Worm (Caenorhabditis elegans) whole organism, mixed stage, embryonic: ENCODE measurements around the gene nhr-285.

Experiments used
- M03D4.4 ChIP-seq: sonication (generic microtip); optimal IDR thresholded peaks from 2 replicates; lab custom pipeline; 2017; ENCODE audit warnings: mild to moderate bottlenecking, missing genetic modification characterization, missing compliant biosample characterization
- ceh-39 ChIP-seq: fragments of 150-350 bp; optimal IDR thresholded peaks from 2 replicates; lab custom pipeline; 2014; ENCODE audit warnings: missing biosample characterization, missing genetic modification characterization
- flh-1 ChIP-seq: fragments of 200-800 bp; sonication (Bioruptor generic); optimal IDR thresholded peaks from 2 replicates; lab custom pipeline; 2018; ENCODE audit warnings: mild to moderate bottlenecking, missing genetic modification characterization, moderate library complexity, missing compliant biosample characterization
- mab-5 ChIP-seq: fragments of 150-350 bp; optimal IDR thresholded peaks from 2 replicates; lab custom pipeline; 2014; ENCODE audit warnings: missing biosample characterization, missing genetic modification characterization
- mep-1 ChIP-seq: fragments of 150-350 bp; optimal IDR thresholded peaks from 2 replicates; lab custom pipeline; 2017; ENCODE audit warnings: missing biosample characterization, missing genetic modification reagents, missing genetic modification characterization, inconsistent platforms
- nhr-2 ChIP-seq: fragments of 150-350 bp; optimal IDR thresholded peaks from 2 replicates; lab custom pipeline; 2014; ENCODE audit warnings: missing biosample characterization, missing genetic modification characterization
- nhr-76 ChIP-seq: sonication (generic microtip); optimal IDR thresholded peaks from 2 replicates; lab custom pipeline; 2017; ENCODE audit warnings: missing biosample characterization, missing genetic modification characterization
- pha-4 ChIP-seq: fragments of 150-350 bp; optimal IDR thresholded peaks from 2 replicates; lab custom pipeline; 2018; ENCODE audit warnings: missing biosample characterization, missing genetic modification reagents, missing genetic modification characterization
- ztf-11 ChIP-seq: fragments of 150-350 bp; optimal IDR thresholded peaks from 2 replicates; lab custom pipeline; 2014; ENCODE audit warnings: missing biosample characterization, missing genetic modification characterization

DNA sequence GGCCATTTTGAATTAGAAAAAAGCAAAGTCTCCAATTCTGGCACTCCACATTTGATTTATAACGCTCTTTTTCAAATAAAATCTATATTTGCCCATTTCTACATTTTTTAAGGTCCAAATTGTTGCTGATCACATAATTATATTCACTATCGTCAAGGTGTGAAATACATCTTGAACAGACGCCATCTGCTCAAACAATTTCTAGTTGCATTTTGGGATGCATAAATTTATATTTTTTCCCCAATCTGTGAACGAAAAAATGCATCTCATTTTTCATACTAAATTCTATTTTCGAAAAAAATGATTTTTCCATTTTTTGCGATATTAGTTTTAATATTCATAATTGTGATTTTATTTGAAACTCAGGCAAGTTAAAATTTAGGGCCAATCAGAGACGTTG lies 14.2 kb upstream of the nhr-285 start, which contains the start of gene T26E4.7:
- no peak for TF ChIP-seq mep-1
- no peak for TF ChIP-seq pha-4 (tag; lab: Kevin White, UChicago)
- TF ChIP-seq flh-1 = no peak
- no peak for TF ChIP-seq ztf-11 (tag; lab: Kevin White, UChicago)
- no peak for TF ChIP-seq mab-5 (tag; lab: Kevin White, UChicago)
- TF ChIP-seq ceh-39 (tag; lab: Kevin White, UChicago) = no peak
- TF ChIP-seq nhr-2 = no peak
- TF ChIP-seq nhr-76 (tag; lab: Kevin White, UChicago) = no peak
- no peak for TF ChIP-seq M03D4.4 (tag; lab: Kevin White, UChicago)
